Fruit fly (Drosophila melanogaster): Measurements from ENCODE around the gene Act88F.

Gene Act88F

dm6 chr3R:15446149-15446548 is 6.4 kb downstream of the Act88F start:
- TF ChIP-seq Atf-2 (GFP tag; optimal IDR thresholded peaks at IDR 0.05) (no peak), Med (GFP tag) (peak; percentile 31)

DNA sequence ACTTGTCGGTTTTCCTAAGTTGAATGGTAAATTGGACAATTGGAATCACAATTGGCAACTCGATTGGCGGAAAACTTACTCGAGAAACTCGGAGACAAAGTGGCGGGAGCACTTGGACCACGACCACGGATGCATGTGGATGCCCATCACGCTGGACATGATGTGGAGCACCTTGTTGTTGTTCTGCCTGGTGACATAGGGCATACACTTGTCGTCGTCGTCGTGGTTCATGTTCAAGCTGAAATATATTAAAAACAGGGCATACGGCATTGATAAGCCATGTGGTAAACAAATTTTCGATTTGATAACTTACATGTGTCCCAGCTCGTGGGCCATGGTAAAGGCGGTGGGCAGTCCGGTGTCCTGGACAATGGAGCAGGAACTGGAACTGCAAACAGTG is 8.0 kb downstream of the Act88F start:
- no peak for TF ChIP-seq tup (GFP tag; optimal IDR thresholded peaks at IDR 0.05)
- TF ChIP-seq sens (GFP tag), result peak; percentile 8

dm6 chr3R:15448657-15449056 is 8.9 kb downstream of the Act88F start:
- TF ChIP-seq Tbp (GFP tag; optimal IDR thresholded peaks at IDR 0.05), result no peak
- TF ChIP-seq ewg (GFP tag; optimal IDR thresholded peaks at IDR 0.05), result no peak
- TF ChIP-seq Awh (GFP tag; IDR thresholded peaks at IDR 0.05), result peak; percentile 23; the same call in 1 of the 2 replicates
- TF ChIP-seq CG3995 (GFP tag; optimal IDR thresholded peaks at IDR 0.05), result no peak
- no peak for TF ChIP-seq cas (GFP tag; IDR thresholded peaks at IDR 0.05)
- peak; percentile 91; the same call in 2 of the 4 replicates for TF ChIP-seq chinmo (GFP tag; IDR thresholded peaks at IDR 0.05; ENCODE audit: partially characterized antibody)
- peak; percentile 73 for TF ChIP-seq vvl (GFP tag; IDR thresholded peaks at IDR 0.05)

DNA sequence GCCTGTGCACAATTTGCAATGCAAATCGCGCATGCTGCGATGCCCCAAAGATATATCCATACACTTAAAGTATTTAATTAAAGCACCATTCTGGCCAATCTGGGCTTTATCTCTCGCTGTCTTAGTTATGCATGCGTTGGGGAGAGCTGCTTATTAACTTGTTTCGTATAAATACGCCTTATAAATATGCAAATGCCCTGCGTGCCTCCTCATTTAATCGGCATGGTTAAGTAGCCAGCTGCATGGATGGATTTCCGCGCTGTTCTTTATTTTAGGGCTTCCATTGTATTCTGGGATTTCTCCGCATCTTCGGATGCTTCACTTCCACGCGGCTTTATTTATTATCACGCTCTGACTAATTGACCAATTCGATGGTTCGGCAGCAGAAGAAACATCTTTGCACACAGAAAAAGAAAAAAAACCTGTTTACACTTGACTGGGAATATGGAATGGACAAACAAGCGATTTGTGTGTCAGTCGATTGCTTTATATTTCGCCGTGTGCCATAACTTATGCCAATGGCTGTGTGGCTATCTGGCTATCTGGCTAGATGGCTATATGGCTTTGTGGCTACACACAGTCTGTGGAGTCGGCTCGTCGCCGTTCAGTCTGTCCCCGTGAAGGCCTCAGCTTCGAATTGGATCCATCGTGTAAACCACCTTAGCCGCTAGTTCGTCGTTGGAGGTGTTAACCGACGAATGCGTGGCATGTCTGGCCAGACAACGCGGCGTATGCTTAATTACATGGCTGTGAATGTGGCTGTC is 11.8 kb downstream of the Act88F start:
- TF ChIP-seq CG6689 (GFP tag; IDR thresholded peaks at IDR 0.05), result no peak
- TF ChIP-seq Pdp1 (GFP tag; optimal IDR thresholded peaks at IDR 0.05), result no peak
- no peak for TF ChIP-seq HmgZ (tag; optimal IDR thresholded peaks at IDR 0.05)
- no peak for TF ChIP-seq mld (GFP tag; IDR thresholded peaks at IDR 0.05; ENCODE audit: partially characterized antibody)
- TF ChIP-seq CG15269 (tag; optimal IDR thresholded peaks at IDR 0.05), result peak; percentile 43
- TF ChIP-seq CG9437 (GFP tag; optimal IDR thresholded peaks at IDR 0.05), result no peak
- no peak for TF ChIP-seq CG8290 (GFP tag; optimal IDR thresholded peaks at IDR 0.05)
- no peak for TF ChIP-seq CG8290 (tag; optimal IDR thresholded peaks at IDR 0.05)
- no peak for TF ChIP-seq CoRest (tag; optimal IDR thresholded peaks at IDR 0.05)
- no peak for TF ChIP-seq CG33213 (GFP tag; optimal IDR thresholded peaks at IDR 0.05)
- no peak for TF ChIP-seq CG31441 (GFP tag; IDR thresholded peaks at IDR 0.05)
- no peak for TF ChIP-seq usp (GFP tag; optimal IDR thresholded peaks at IDR 0.05)
- TF ChIP-seq CG33557 (GFP tag; optimal IDR thresholded peaks at IDR 0.05), result no peak
- 0 out of 2 replicates have a peak, but pooled peaks have one; percentile 28 for TF ChIP-seq Dref (GFP tag; IDR thresholded peaks at IDR 0.05)
- no peak for TF ChIP-seq CG12299 (tag; optimal IDR thresholded peaks at IDR 0.05)
- no peak for TF ChIP-seq maf-S (GFP tag; optimal IDR thresholded peaks at IDR 0.05)
- TF ChIP-seq CG42726 (GFP tag; IDR thresholded peaks at IDR 0.05; ENCODE audit: partially characterized antibody), result no peak
- peak; percentile 56 for TF ChIP-seq sd (tag; optimal IDR thresholded peaks at IDR 0.05)
- TF ChIP-seq E2f1 (GFP tag; IDR thresholded peaks at IDR 0.05), result no peak
- peak; percentile 71 for TF ChIP-seq Med (GFP tag)
- peak; percentile 45 for TF ChIP-seq CG10543 (GFP tag; optimal IDR thresholded peaks at IDR 0.05)
- no peak for TF ChIP-seq CG3281 (GFP tag; optimal IDR thresholded peaks at IDR 0.05)
- no peak for TF ChIP-seq sqz (GFP tag; optimal IDR thresholded peaks at IDR 0.05)
- TF ChIP-seq CG2875 (GFP tag; optimal IDR thresholded peaks at IDR 0.05), result no peak
- TF ChIP-seq Hand (GFP tag; optimal IDR thresholded peaks at IDR 0.05), result no peak
- TF ChIP-seq CG4617 (GFP tag; optimal IDR thresholded peaks at IDR 0.05; ENCODE audit: borderline replicate concordance), result no peak
- TF ChIP-seq CG12155 (GFP tag; optimal IDR thresholded peaks at IDR 0.05), result no peak
- no peak for TF ChIP-seq CG11093 (GFP tag; IDR thresholded peaks at IDR 0.05)
- TF ChIP-seq Mad (GFP tag; optimal IDR thresholded peaks at IDR 0.05), result no peak
- no peak for TF ChIP-seq pb (GFP tag; optimal IDR thresholded peaks at IDR 0.05)
- TF ChIP-seq crp (GFP tag; optimal IDR thresholded peaks at IDR 0.05), result no peak
- TF ChIP-seq ci (GFP tag; IDR thresholded peaks at IDR 0.05), result 0 out of 3 replicates have a peak, but pooled peaks have one; percentile 41
- TF ChIP-seq CG8089 (GFP tag; optimal IDR thresholded peaks at IDR 0.05), result no peak
- TF ChIP-seq CG13894 (tag; optimal IDR thresholded peaks at IDR 0.05), result peak; percentile 32
- TF ChIP-seq ac (GFP tag; optimal IDR thresholded peaks at IDR 0.05), result no peak

All from whole organism, embryonic.